Fruit fly (Drosophila melanogaster): ENCODE results near the gene CG17242.
A peak's percentile ranks its signal among the peaks of the same experiment; 100 is the strongest.

The CG17242 gene

dm6 chr2L:2269040-2269439 lies at the start of gene CG17242:
Gene CG17242, minus strand, starts transcription at chr2L:2269140.
- TF ChIP-seq slbo (GFP tag; IDR thresholded peaks at IDR 0.05) (no peak), CG11723 (GFP tag; optimal IDR thresholded peaks at IDR 0.05) (no peak), mam (GFP tag; optimal IDR thresholded peaks at IDR 0.05) (no peak)

dm6 chr2L:2314165-2314564 lies 45.2 kb upstream of the CG17242 start:
- TF ChIP-seq Sin3A (optimal IDR thresholded peaks at IDR 0.05) (no peak), klu (GFP tag; IDR thresholded peaks at IDR 0.05) (no peak), Scr (GFP tag; IDR thresholded peaks at IDR 0.05; ENCODE audit: partially characterized antibody) (no peak), zfh2 (GFP tag; optimal IDR thresholded peaks at IDR 0.05) (peak; percentile 8), repo (GFP tag; optimal IDR thresholded peaks at IDR 0.05) (no peak), Oaz (GFP tag; IDR thresholded peaks at IDR 0.05) (0 out of 2 replicates have a peak, but pooled peaks have one; percentile 12), CG17568 (GFP tag; optimal IDR thresholded peaks at IDR 0.05) (no peak), Gsc (GFP tag; IDR thresholded peaks at IDR 0.05) (no peak), Optix (GFP tag; IDR thresholded peaks at IDR 0.05) (peak; percentile 6; the same call in 1 of the 3 replicates), Adf1 (GFP tag; IDR thresholded peaks at IDR 0.05) (no peak), CG14860 (GFP tag; IDR thresholded peaks at IDR 0.05; ENCODE audit: partially characterized antibody) (no peak), so (GFP tag; IDR thresholded peaks at IDR 0.05) (no peak), E2f1 (GFP tag; IDR thresholded peaks at IDR 0.05) (no peak), CG4404 (GFP tag; IDR thresholded peaks at IDR 0.05) (no peak), her (GFP tag; optimal IDR thresholded peaks at IDR 0.05) (no peak), Hr51 (GFP tag; optimal IDR thresholded peaks at IDR 0.05) (peak in 1 of 2 experiments; percentile 11), MBD-R2 (GFP tag; IDR thresholded peaks at IDR 0.05) (no peak), CG10209 (GFP tag; optimal IDR thresholded peaks at IDR 0.05) (no peak), Asciz (GFP tag; optimal IDR thresholded peaks at IDR 0.05) (no peak), corto (GFP tag; optimal IDR thresholded peaks at IDR 0.05) (no peak), CG2120 (GFP tag; optimal IDR thresholded peaks at IDR 0.05) (peak; percentile 42), ssp (GFP tag; IDR thresholded peaks at IDR 0.05) (no peak), CG13123 (GFP tag; optimal IDR thresholded peaks at IDR 0.05) (no peak), HLH3B (GFP tag; IDR thresholded peaks at IDR 0.05) (no peak), Taf1 (GFP tag; IDR thresholded peaks at IDR 0.05) (no peak), CG17186 (GFP tag; optimal IDR thresholded peaks at IDR 0.05) (no peak), pb (GFP tag; optimal IDR thresholded peaks at IDR 0.05) (no peak), sisA (GFP tag; IDR thresholded peaks at IDR 0.05) (peak; percentile 15; the same call in 1 of the 2 replicates), CG10321 (GFP tag; IDR thresholded peaks at IDR 0.05) (no peak), CG34422 (GFP tag; IDR thresholded peaks at IDR 0.05) (no peak), Hmr (GFP tag; optimal IDR thresholded peaks at IDR 0.05) (peak; percentile 24), Ravus (GFP tag; IDR thresholded peaks at IDR 0.05) (no peak), Max (GFP tag; optimal IDR thresholded peaks at IDR 0.05) (no peak), hth (optimal IDR thresholded peaks at IDR 0.05) (no peak), C15 (GFP tag; IDR thresholded peaks at IDR 0.05) (no peak), pros (GFP tag; optimal IDR thresholded peaks at IDR 0.05) (no peak), HmgD (GFP tag; optimal IDR thresholded peaks at IDR 0.05) (no peak), run (tag; optimal IDR thresholded peaks at IDR 0.05) (no peak), Vsx1 (GFP tag; optimal IDR thresholded peaks at IDR 0.05) (no peak), ranshi (GFP tag; IDR thresholded peaks at IDR 0.05) (no peak), unpg (GFP tag; optimal IDR thresholded peaks at IDR 0.05) (no peak), CG12219 (GFP tag; optimal IDR thresholded peaks at IDR 0.05) (no peak), Ada2b (GFP tag; IDR thresholded peaks at IDR 0.05) (peak; percentile 34; the same call in 1 of the 2 replicates), dimm (GFP tag; IDR thresholded peaks at IDR 0.05) (no peak), CG6854 (GFP tag; optimal IDR thresholded peaks at IDR 0.05) (no peak), ind (GFP tag; optimal IDR thresholded peaks at IDR 0.05) (peak; percentile 3), vfl (GFP tag; optimal IDR thresholded peaks at IDR 0.05) (no peak), lmd (GFP tag; IDR thresholded peaks at IDR 0.05) (0 out of 2 replicates have a peak, but pooled peaks have one; percentile 13), jigr1 (GFP tag; IDR thresholded peaks at IDR 0.05) (no peak)

Measured in whole organism, embryonic.